Worm (Caenorhabditis elegans) whole organism, mixed stage, embryonic: Measurements from ENCODE around the gene sru-22.
"Not testable (repeated sequence)": the region's sequence is repeated elsewhere in the genome, so short reads cannot be mapped to it uniquely, and the experiment has no call there.

Source experiments
- M03D4.4 ChIP-seq: sonication (generic microtip); optimal IDR thresholded peaks from 2 replicates; lab custom pipeline; 2017; ENCODE audit warnings: mild to moderate bottlenecking, missing genetic modification characterization, missing compliant biosample characterization
- bed-3 ChIP-seq: fragments of 200-800 bp; sonication (Bioruptor generic); optimal IDR thresholded peaks from 3 replicates; lab custom pipeline; 2018; ENCODE audit warnings: mild to moderate bottlenecking, missing genetic modification characterization, moderate library complexity, missing compliant biosample characterization
- blmp-1 ChIP-seq: fragments of 150-350 bp; optimal IDR thresholded peaks from 2 replicates; lab custom pipeline; 2014; ENCODE audit warnings: missing biosample characterization, missing genetic modification characterization
- ceh-39 ChIP-seq: fragments of 150-350 bp; optimal IDR thresholded peaks from 2 replicates; lab custom pipeline; 2014; ENCODE audit warnings: missing biosample characterization, missing genetic modification characterization
- ceh-43 ChIP-seq: fragments of 200-800 bp; sonication (Bioruptor generic); optimal IDR thresholded peaks from 2 replicates; lab custom pipeline; 2018; ENCODE audit warnings: mild to moderate bottlenecking, missing genetic modification characterization, moderate library complexity, missing compliant biosample characterization
- ceh-83 ChIP-seq: fragments of 200-800 bp; sonication (Bioruptor generic); optimal IDR thresholded peaks from 2 replicates; lab custom pipeline; 2018; ENCODE audit warnings: mild to moderate bottlenecking, missing genetic modification characterization, missing compliant biosample characterization
- ces-1 ChIP-seq: fragments of 150-350 bp; optimal IDR thresholded peaks from 2 replicates; lab custom pipeline; 2014; ENCODE audit warnings: missing biosample characterization, missing genetic modification reagents, missing genetic modification characterization
- cnd-1 ChIP-seq: fragments of 200-800 bp; sonication (Bioruptor generic); optimal IDR thresholded peaks from 2 replicates; lab custom pipeline; 2018; ENCODE audit warnings: mild to moderate bottlenecking, missing genetic modification characterization, missing compliant biosample characterization
- drap-1 ChIP-seq: fragments of 200-800 bp; sonication (Bioruptor generic); optimal IDR thresholded peaks from 3 replicates; lab custom pipeline; 2018; ENCODE audit warnings: mild to moderate bottlenecking, missing genetic modification characterization, missing compliant biosample characterization
- elt-3 ChIP-seq: fragments of 150-350 bp; optimal IDR thresholded peaks from 2 replicates; lab custom pipeline; 2014; ENCODE audit warnings: missing biosample characterization, missing genetic modification characterization
- flh-1 ChIP-seq: fragments of 200-800 bp; sonication (Bioruptor generic); optimal IDR thresholded peaks from 2 replicates; lab custom pipeline; 2018; ENCODE audit warnings: mild to moderate bottlenecking, missing genetic modification characterization, moderate library complexity, missing compliant biosample characterization
- ham-2 ChIP-seq: fragments of 200-800 bp; sonication (Bioruptor generic); optimal IDR thresholded peaks from 2 replicates; lab custom pipeline; 2018; ENCODE audit warnings: mild to moderate bottlenecking, missing genetic modification characterization, missing compliant biosample characterization
- hlh-1 ChIP-seq: fragments of 150-350 bp; optimal IDR thresholded peaks from 2 replicates; lab custom pipeline; 2014; ENCODE audit warnings: missing biosample characterization, missing genetic modification reagents, missing genetic modification characterization
- lin-13 ChIP-seq: fragments of 150-350 bp; optimal IDR thresholded peaks from 2 replicates; lab custom pipeline; 2014; ENCODE audit warnings: missing biosample characterization, missing genetic modification characterization
- lin-32 ChIP-seq: fragments of 200-800 bp; sonication (Bioruptor generic); optimal IDR thresholded peaks from 2 replicates; lab custom pipeline; 2018; ENCODE audit warnings: mild to moderate bottlenecking, missing genetic modification characterization, missing compliant biosample characterization
- lsy-2 ChIP-seq: fragments of 150-350 bp; optimal IDR thresholded peaks from 2 replicates; lab custom pipeline; 2014; ENCODE audit warnings: missing biosample characterization, missing genetic modification characterization
- mab-5 ChIP-seq: fragments of 150-350 bp; optimal IDR thresholded peaks from 2 replicates; lab custom pipeline; 2014; ENCODE audit warnings: missing biosample characterization, missing genetic modification characterization
- mep-1 ChIP-seq: fragments of 150-350 bp; optimal IDR thresholded peaks from 2 replicates; lab custom pipeline; 2017; ENCODE audit warnings: missing biosample characterization, missing genetic modification reagents, missing genetic modification characterization, inconsistent platforms
- mls-2 ChIP-seq: sonication (generic microtip); optimal IDR thresholded peaks from 2 replicates; lab custom pipeline; 2016; ENCODE audit warnings: mild to moderate bottlenecking, missing genetic modification characterization, moderate library complexity, missing compliant biosample characterization
- nhr-12 ChIP-seq: fragments of 150-350 bp; optimal IDR thresholded peaks from 2 replicates; lab custom pipeline; 2014; ENCODE audit warnings: missing biosample characterization, missing genetic modification characterization
- nhr-2 ChIP-seq: fragments of 150-350 bp; optimal IDR thresholded peaks from 2 replicates; lab custom pipeline; 2014; ENCODE audit warnings: missing biosample characterization, missing genetic modification characterization
- nhr-28 ChIP-seq: fragments of 150-350 bp; optimal IDR thresholded peaks from 2 replicates; lab custom pipeline; 2014; ENCODE audit warnings: missing biosample characterization, missing genetic modification characterization
- nhr-76 ChIP-seq: sonication (generic microtip); optimal IDR thresholded peaks from 2 replicates; lab custom pipeline; 2017; ENCODE audit warnings: missing biosample characterization, missing genetic modification characterization
- pha-4 ChIP-seq: fragments of 150-350 bp; optimal IDR thresholded peaks from 2 replicates; lab custom pipeline; 2018; ENCODE audit warnings: missing biosample characterization, missing genetic modification reagents, missing genetic modification characterization
- sem-2 ChIP-seq: fragments of 200-800 bp; sonication (Bioruptor generic); optimal IDR thresholded peaks from 2 replicates; lab custom pipeline; 2018; ENCODE audit warnings: mild to moderate bottlenecking, missing genetic modification characterization, missing compliant biosample characterization
- snpc-4 ChIP-seq: fragments of 150-350 bp; optimal IDR thresholded peaks from 2 replicates; lab custom pipeline; 2014; ENCODE audit warnings: missing biosample characterization, missing genetic modification characterization
- sptf-1 ChIP-seq: sonication (generic microtip); optimal IDR thresholded peaks from 2 replicates; lab custom pipeline; 2017; ENCODE audit warnings: mild to moderate bottlenecking, missing genetic modification characterization, moderate library complexity, missing compliant biosample characterization
- tbx-8 ChIP-seq: fragments of 200-800 bp; sonication (Bioruptor generic); optimal IDR thresholded peaks from 2 replicates; lab custom pipeline; 2018; ENCODE audit warnings: mild to moderate bottlenecking, missing genetic modification characterization, moderate library complexity, missing compliant biosample characterization
- unc-120 ChIP-seq: sonication (generic microtip); optimal IDR thresholded peaks from 2 replicates; lab custom pipeline; 2017; ENCODE audit warnings: missing genetic modification characterization, missing compliant biosample characterization; ENCODE audit not compliant: poor library complexity, severe bottlenecking
- unc-39 ChIP-seq: fragments of 150-350 bp; optimal IDR thresholded peaks from 2 replicates; lab custom pipeline; 2014; ENCODE audit warnings: missing biosample characterization, missing genetic modification characterization
- unc-62 ChIP-seq: fragments of 150-350 bp; optimal IDR thresholded peaks from 2 replicates; lab custom pipeline; 2014; ENCODE audit warnings: missing biosample characterization, missing genetic modification reagents, missing genetic modification characterization
- zip-8 ChIP-seq: fragments of 150-350 bp; optimal IDR thresholded peaks from 2 replicates; lab custom pipeline; 2014; ENCODE audit warnings: missing biosample characterization, missing genetic modification characterization

The sru-22 gene

DNA sequence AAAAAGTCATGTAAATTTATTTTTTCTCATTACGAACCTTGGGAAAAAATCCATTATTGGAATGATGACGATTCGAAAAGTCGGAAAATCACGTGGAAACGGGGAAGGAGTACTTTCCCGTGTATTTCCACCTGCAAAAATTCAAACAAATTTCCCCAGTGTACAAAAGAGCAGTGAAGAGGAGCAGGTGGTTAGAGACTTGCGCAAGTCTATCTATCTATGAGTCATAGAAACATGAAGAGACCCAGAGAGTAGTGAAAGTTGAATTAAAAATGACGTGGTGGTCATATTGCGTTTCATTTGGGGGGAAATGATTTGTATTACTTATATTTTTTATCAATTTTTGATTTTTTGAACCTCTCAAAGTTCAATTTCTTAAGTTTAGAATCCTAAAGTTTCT is 25.7 kb upstream of the sru-22 start, which contains the start of gene nhr-50:
TSS of gene nhr-50 (minus strand) at position 199 of the 400 bp plus-strand sequence.
- TF ChIP-seq pha-4 (tag; lab: Kevin White, UChicago) = peak; percentile 36
- TF ChIP-seq elt-3 (tag; lab: Kevin White, UChicago) = no peak
- TF ChIP-seq mep-1 (tag; lab: Kevin White, UChicago) = no peak
- TF ChIP-seq, all 35 proteins: peak for 1

ce11 chrV:15996655-15997186 is 22.0 kb upstream of the sru-22 start, which contains the start of the genes C06C6.9 and C06C6.8:
Gene C06C6.9 (minus strand): TSS chrV:15996755.
Gene C06C6.8 (plus strand): TSS chrV:15997136.
- TF ChIP-seq drap-1 (GFP tag; lab: Kevin White, UChicago) = no peak
- TF ChIP-seq cnd-1 = no peak
- no peak for TF ChIP-seq lin-13 (tag; lab: Kevin White, UChicago)
- no peak for TF ChIP-seq unc-120 (tag; lab: Kevin White, UChicago)
- no peak for TF ChIP-seq mab-5 (tag; lab: Kevin White, UChicago)
- TF ChIP-seq pha-4 (tag; lab: Kevin White, UChicago) = no peak
- no peak for TF ChIP-seq lsy-2 (tag; lab: Kevin White, UChicago)
- no peak for TF ChIP-seq lin-32 (GFP tag; lab: Kevin White, UChicago)
- no peak for TF ChIP-seq nhr-76
- TF ChIP-seq ces-1 (GFP tag; lab: Kevin White, UChicago) = no peak
- TF ChIP-seq zip-8 (tag; lab: Kevin White, UChicago) = no peak
- no peak for TF ChIP-seq bed-3 (GFP tag; lab: Kevin White, UChicago)
- no peak for TF ChIP-seq nhr-28 (tag; lab: Kevin White, UChicago)
- TF ChIP-seq hlh-1 (tag; lab: Kevin White, UChicago) = no peak
- TF ChIP-seq ham-2 (GFP tag; lab: Kevin White, UChicago) = no peak
- TF ChIP-seq nhr-12 (tag; lab: Kevin White, UChicago) = no peak
- no peak for TF ChIP-seq sptf-1

DNA sequence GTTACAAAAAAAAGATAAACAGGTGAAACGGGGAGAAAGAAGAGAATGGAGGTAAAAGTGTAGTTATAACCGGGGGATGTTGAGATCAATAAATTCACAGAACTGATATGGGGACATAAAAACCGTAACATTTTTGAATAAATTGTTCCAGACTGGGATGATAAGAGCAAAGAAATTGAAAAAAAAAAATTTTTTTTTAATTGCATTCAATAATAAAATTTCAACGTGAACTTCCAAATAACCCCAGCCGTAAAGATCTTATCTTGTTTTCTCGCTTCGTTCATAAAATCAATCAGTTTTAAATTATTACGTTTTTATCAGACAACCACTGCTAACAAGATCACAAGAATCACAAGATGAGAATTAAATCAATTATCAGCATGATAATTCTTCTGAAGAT is 17.1 kb upstream of the sru-22 start, which contains the start of gene C06C6.7:
TSS of gene C06C6.7 (plus strand) at position 301 of the 400 bp plus-strand sequence.
- not testable (repeated sequence) for TF ChIP-seq sem-2 (GFP tag; lab: Kevin White, UChicago); unc-62; mls-2 (tag; lab: Kevin White, UChicago)

ce11 chrV:15988074-15988473 is 13.3 kb upstream of the sru-22 start, which contains the start of gene F36G9.15:
Gene F36G9.15 (minus strand): TSS chrV:15988174.
- TF ChIP-seq sptf-1 (no peak), lin-32 (GFP tag; lab: Kevin White, UChicago) (no peak), snpc-4 (no peak), ham-2 (GFP tag; lab: Kevin White, UChicago) (no peak), ces-1 (GFP tag; lab: Kevin White, UChicago) (no peak), ceh-83 (GFP tag; lab: Kevin White, UChicago) (no peak), zip-8 (tag; lab: Kevin White, UChicago) (no peak)

DNA sequence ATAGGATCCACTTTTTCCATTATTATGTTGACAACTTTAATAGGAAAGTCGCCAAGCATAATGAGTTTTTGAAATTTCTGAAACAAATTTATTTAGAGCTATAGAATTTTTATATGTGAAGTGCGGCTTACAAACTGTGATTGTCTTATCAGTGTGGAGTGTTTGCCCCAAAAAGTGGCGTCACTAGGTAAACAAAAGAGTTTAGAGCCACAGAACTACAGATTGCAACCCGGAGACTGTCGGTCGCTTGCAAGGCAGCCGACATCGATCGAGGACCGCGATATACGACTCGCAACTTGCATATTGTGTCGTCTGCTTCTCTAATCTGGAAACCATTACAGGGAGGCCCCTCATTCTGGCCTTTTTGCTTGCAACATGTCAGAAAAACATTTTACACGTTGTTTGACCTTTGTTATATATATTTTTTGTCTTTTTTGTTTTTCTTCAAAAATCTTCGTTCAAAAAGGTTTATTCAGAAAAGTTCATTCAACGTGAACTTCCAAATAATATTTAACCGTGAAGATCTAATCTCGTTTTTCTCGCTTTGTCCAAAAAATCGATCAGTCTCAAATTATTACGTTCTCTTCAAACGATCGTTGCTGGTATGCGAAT is 8.1 kb upstream of the sru-22 start, which contains the start of the genes fbxa-99 and F36G9.13:
TSS of gene fbxa-99 (minus strand) at position 122 of the 612 bp plus-strand sequence.
TSS of gene F36G9.13 (plus strand) at position 562 of the 612 bp plus-strand sequence.
- TF ChIP-seq nhr-2 (tag; lab: Kevin White, UChicago) = no peak
- TF ChIP-seq blmp-1 (tag; lab: Kevin White, UChicago) = no peak
- no peak for TF ChIP-seq lin-32 (GFP tag; lab: Kevin White, UChicago)
- TF ChIP-seq tbx-8 (GFP tag; lab: Kevin White, UChicago) = no peak
- TF ChIP-seq, all 35 proteins: peak for 0

DNA sequence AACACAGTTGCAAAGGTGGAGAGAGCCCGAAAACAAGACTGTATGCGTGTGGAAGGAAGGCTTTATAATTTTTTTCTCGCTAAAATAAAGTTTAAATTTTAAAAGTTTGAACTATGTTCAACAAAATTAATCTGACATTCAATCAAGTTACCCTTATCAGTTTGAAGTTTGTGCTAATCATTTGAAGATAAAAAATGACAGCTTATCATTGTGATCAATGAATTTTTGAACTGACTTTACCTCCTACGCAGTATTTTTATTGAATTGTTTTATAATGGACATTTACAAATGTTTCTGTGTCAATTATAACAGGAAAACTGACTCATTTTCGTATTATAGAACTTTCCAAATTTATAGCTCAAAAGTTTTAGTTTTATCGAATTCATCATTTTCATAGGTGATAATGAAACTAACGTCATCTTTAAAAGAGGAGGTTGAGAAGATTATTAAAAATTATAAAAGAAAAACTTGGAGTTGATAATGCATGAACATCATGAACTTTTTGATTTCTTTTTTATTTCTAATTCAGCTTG is 3.6 kb upstream of the sru-22 start, which contains the start of gene oac-20:
TSS of gene oac-20 (plus strand) at position 483 of the 533 bp plus-strand sequence.
- TF ChIP-seq mep-1 (tag; lab: Kevin White, UChicago) (no peak), flh-1 (no peak), snpc-4 (no peak), zip-8 (tag; lab: Kevin White, UChicago) (no peak), lin-32 (GFP tag; lab: Kevin White, UChicago) (no peak), elt-3 (tag; lab: Kevin White, UChicago) (no peak), sem-2 (GFP tag; lab: Kevin White, UChicago) (no peak), hlh-1 (tag; lab: Kevin White, UChicago) (no peak), lin-13 (tag; lab: Kevin White, UChicago) (no peak), unc-62 (no peak), ceh-43 (GFP tag; lab: Kevin White, UChicago) (no peak), M03D4.4 (no peak), unc-39 (tag; lab: Kevin White, UChicago) (no peak), unc-120 (tag; lab: Kevin White, UChicago) (no peak), nhr-2 (tag; lab: Kevin White, UChicago) (no peak), cnd-1 (no peak), mls-2 (tag; lab: Kevin White, UChicago) (no peak), ceh-83 (GFP tag; lab: Kevin White, UChicago) (no peak), ceh-39 (no peak)
